Fruit fly (Drosophila melanogaster) whole organism: ENCODE results near the gene CheA84a.
A peak's percentile ranks its signal among the peaks of the same experiment; 100 is the strongest.

Experiments used
- CG8478 ChIP-seq: fragments of >200 bp; optimal IDR thresholded peaks from 2 replicates; lab custom pipeline; 2018; ENCODE audit warnings: inconsistent platforms
- Dll ChIP-seq: fragments of >200 bp; optimal IDR thresholded peaks from 2 replicates; lab custom pipeline; 2017
- EcR ChIP-seq, 2 experiments: fragments of >200 bp; optimal IDR thresholded peaks; 2 replicates each; lab custom pipeline; 2017; ENCODE audit warnings: missing biosample characterization in 2 of 2, missing genetic modification characterization in 2 of 2, missing genetic modification reagents in 2 of 2
- pan ChIP-seq: fragments of >200 bp; optimal IDR thresholded peaks from 2 replicates; lab custom pipeline; 2017
- psq ChIP-seq: fragments of >200 bp; optimal IDR thresholded peaks from 2 replicates; lab custom pipeline; 2017
- usp ChIP-seq: fragments of >200 bp; optimal IDR thresholded peaks from 2 replicates; lab custom pipeline; 2017; ENCODE audit warnings: missing biosample characterization, missing genetic modification characterization, mixed read lengths

CheA84a gene

DNA sequence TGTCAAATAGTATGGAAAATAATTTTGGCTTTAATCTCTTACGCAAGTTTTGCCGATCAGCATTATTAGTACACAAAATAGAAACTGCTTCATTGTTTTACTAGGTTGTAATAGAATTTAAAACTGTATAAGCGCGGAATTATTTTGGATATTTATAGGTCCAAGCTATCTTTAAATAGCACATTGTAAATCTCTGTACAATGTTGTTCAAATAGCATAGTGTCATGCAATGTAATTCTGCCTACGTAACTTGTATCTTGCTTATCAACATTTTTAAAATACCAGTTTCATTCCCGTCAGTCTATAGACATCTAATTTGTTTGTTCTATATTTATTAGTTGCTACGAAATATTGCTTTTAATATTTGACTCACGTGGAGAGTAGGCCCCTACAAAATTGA, at the start of gene CheA84a:
TSS of gene CheA84a (minus strand) at position 101 of the 400 bp plus-strand sequence.
- TF ChIP-seq EcR (GFP tag; optimal IDR thresholded peaks at IDR 0.05; lab: Kevin White, UChicago) (no peak), CG8478 (lab: Kevin White, UChicago) (no peak), pan (lab: Kevin White, UChicago) (no peak), Dll (lab: Kevin White, UChicago) (no peak), psq (no peak), usp (GFP tag; lab: Kevin White, UChicago) (no peak)

- no peak for TF ChIP-seq Dll (lab: Kevin White, UChicago)
- TF ChIP-seq usp (GFP tag; lab: Kevin White, UChicago) = no peak
- TF ChIP-seq psq = no peak
- no peak for TF ChIP-seq pan (lab: Kevin White, UChicago)
- TF ChIP-seq CG8478 (lab: Kevin White, UChicago) = no peak
- TF ChIP-seq EcR (GFP tag; optimal IDR thresholded peaks at IDR 0.05; lab: Kevin White, UChicago) = no peak
Measured at dm6 chr3R:8254347-8254746, 49.7 kb upstream of the CheA84a start.

- TF ChIP-seq psq = no peak
- no peak for TF ChIP-seq pan (lab: Kevin White, UChicago)
- TF ChIP-seq usp (GFP tag; lab: Kevin White, UChicago) = no peak
- TF ChIP-seq EcR (GFP tag; optimal IDR thresholded peaks at IDR 0.05; lab: Kevin White, UChicago) = no peak
- no peak for TF ChIP-seq CG8478 (lab: Kevin White, UChicago)
- no peak for TF ChIP-seq Dll (lab: Kevin White, UChicago)
Measured at dm6 chr3R:8251532-8251931, 46.9 kb upstream of the CheA84a start.

dm6 chr3R:8250166-8250733, 45.6 kb upstream of the CheA84a start, which contains the start of gene mtg:
TSS of gene mtg (plus strand) at chr3R:8250497.
- TF ChIP-seq EcR (GFP tag; optimal IDR thresholded peaks at IDR 0.05; lab: Kevin White, UChicago) (no peak), pan (lab: Kevin White, UChicago) (no peak), Dll (lab: Kevin White, UChicago) (no peak), psq (no peak), usp (GFP tag; lab: Kevin White, UChicago) (no peak), CG8478 (lab: Kevin White, UChicago) (no peak)

dm6 chr3R:8248138-8248537, 43.5 kb upstream of the CheA84a start, which contains the start of gene CG15864:
TSS of gene CG15864 (plus strand) at chr3R:8248438.
- TF ChIP-seq psq = no peak
- TF ChIP-seq pan (lab: Kevin White, UChicago) = no peak
- TF ChIP-seq CG8478 (lab: Kevin White, UChicago) = no peak
- no peak for TF ChIP-seq EcR (GFP tag; optimal IDR thresholded peaks at IDR 0.05; lab: Kevin White, UChicago)
- TF ChIP-seq usp (GFP tag; lab: Kevin White, UChicago) = no peak
- no peak for TF ChIP-seq Dll (lab: Kevin White, UChicago)

DNA sequence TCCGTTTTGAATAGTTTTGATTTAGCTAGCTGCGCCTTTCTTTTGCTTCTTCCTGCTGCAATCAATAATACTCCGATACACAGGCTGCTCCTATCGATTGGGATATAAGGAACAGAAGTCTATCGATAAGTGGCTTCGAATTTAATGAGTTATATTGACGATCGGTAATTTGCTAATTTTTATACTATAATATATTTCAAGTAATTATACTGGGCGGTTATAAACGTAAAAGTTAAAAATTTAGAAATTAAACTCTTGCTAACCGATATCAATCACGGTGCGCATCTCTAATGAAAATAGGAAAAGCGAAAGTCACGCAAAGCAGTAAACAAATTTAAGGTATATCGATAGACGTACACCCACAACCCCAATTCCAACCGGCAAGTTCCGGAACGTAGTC, 39.1 kb upstream of the CheA84a start, which contains the start of the genes CG9636, CG18749 and CG33722:
TSS of gene CG9636 (minus strand) at position 73 of the 400 bp plus-strand sequence.
TSS of gene CG18749 (plus strand) at position 336 of the 400 bp plus-strand sequence.
TSS of gene CG33722 (plus strand) at position 336 of the 400 bp plus-strand sequence.
- no peak for TF ChIP-seq CG8478 (lab: Kevin White, UChicago)
- TF ChIP-seq pan (lab: Kevin White, UChicago) = no peak
- no peak for TF ChIP-seq EcR (GFP tag; optimal IDR thresholded peaks at IDR 0.05; lab: Kevin White, UChicago)
- no peak for TF ChIP-seq usp (GFP tag; lab: Kevin White, UChicago)
- no peak for TF ChIP-seq psq
- no peak for TF ChIP-seq Dll (lab: Kevin White, UChicago)

DNA sequence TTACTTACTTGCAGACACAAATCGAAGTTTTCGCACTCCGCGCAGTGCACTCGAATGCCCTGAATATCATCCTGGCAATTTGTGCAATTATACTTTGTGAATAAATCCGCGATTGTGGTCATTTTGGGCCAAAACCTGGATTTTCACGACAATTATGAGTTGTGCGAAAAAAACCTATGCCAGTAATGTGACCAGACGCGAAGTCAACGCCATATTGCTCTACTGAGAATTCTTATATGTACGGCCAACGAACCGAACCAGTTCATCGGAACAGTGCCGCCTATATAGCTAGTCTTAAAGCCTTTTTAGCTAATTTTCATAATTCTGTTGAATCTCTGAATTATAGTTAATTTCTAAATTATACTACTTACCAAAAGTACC, 35.7 kb upstream of the CheA84a start, which contains the start of gene Ada2b:
TSS of gene Ada2b (minus strand) at position 214 of the 381 bp plus-strand sequence.
- TF ChIP-seq Dll (lab: Kevin White, UChicago) (no peak), usp (GFP tag; lab: Kevin White, UChicago) (no peak), EcR (GFP tag; optimal IDR thresholded peaks at IDR 0.05; lab: Kevin White, UChicago) (no peak), psq (no peak), pan (lab: Kevin White, UChicago) (no peak), CG8478 (lab: Kevin White, UChicago) (no peak)

DNA sequence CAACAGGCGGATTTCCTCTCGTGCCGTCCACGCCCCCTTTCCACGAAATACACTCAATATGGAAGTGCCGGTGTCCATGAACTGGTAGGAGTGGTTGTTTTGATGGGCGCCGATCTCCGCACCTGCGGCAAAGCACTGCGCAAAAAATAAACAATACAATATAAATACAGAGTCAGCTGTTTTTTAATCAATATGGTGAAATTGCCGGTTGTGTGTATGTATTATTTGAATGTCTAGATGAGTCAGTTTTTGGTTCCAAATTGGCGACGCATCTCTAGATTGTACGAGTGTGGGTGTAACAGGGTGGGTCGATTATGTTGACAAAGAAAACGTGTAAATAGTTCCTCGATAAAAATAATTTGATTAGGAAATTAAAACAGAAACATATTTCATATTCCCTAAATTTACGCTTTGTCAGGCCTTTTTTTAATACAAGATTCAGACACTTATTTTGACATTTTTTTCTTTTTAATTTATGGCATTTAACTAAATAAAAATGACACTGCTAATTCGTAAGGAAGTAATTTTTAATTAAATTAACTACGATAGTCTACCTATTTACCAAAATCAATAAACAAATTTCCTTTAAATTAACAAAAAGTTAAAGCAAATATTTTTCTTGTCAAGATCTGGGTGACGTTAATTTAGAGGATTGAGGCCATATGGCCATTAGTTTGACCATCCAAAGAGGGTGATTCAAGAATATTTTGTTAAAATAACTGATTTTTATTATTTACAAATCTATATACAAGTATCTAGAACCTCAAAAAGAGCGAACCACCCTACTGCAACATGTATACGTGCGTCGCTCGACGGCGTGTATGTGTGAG, 35.1 kb upstream of the CheA84a start:
- TF ChIP-seq usp (GFP tag; lab: Kevin White, UChicago) (no peak), pan (lab: Kevin White, UChicago) (no peak), CG8478 (lab: Kevin White, UChicago) (no peak), psq (no peak), EcR (GFP tag; optimal IDR thresholded peaks at IDR 0.05; lab: Kevin White, UChicago) (no peak), Dll (lab: Kevin White, UChicago) (no peak)

DNA sequence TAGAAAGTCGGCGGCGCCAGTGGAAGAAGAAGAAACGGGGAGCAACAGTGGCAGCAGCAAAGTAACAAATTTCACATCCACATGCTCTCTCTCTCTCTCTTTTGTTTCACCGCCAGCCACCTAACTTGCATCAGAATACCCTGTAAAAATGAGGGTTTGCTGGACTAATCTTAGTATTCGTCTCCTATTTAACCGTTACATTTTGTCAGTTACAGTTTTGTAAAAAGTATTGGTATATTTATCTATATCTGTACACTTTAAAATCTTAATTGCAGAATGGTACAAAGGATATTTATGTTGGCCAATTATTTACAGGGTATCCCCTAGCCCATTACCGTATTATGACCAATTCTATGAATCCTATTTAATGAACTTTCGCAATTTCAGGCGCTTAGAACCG, 29.2 kb upstream of the CheA84a start:
- TF ChIP-seq EcR (GFP tag; optimal IDR thresholded peaks at IDR 0.05; lab: Kevin White, UChicago) (no peak), CG8478 (lab: Kevin White, UChicago) (no peak), pan (lab: Kevin White, UChicago) (peak; percentile 51)

DNA sequence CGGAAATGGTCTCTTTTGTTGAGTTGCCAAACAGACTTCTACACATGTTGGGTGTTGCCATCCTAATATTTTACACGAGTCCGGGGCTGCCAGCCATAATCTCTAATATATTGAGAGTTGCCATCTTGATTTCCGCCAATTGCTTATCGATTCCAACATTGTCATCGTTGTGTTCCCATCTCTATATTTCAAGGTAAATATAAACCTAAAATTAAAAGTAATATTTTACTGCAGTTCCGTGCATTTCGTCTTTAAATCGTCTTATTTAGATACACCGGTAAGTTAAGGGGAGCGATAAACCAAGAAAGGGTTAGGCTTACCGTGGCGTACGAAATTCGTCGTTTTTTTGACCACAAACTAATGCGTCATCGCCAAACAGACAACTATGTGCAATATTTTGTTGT, 28.7 kb upstream of the CheA84a start, which contains the start of gene PolI:
TSS of gene PolI (plus strand) at position 138 of the 404 bp plus-strand sequence.
- TF ChIP-seq usp (GFP tag; lab: Kevin White, UChicago) = no peak
- TF ChIP-seq psq = no peak
- TF ChIP-seq EcR (GFP tag; optimal IDR thresholded peaks at IDR 0.05; lab: Kevin White, UChicago) = no peak
- TF ChIP-seq CG8478 (lab: Kevin White, UChicago) = no peak
- TF ChIP-seq pan (lab: Kevin White, UChicago) = no peak
- no peak for TF ChIP-seq Dll (lab: Kevin White, UChicago)

dm6 chr3R:8227344-8227743, 22.7 kb upstream of the CheA84a start:
- TF ChIP-seq EcR (GFP tag; optimal IDR thresholded peaks at IDR 0.05; lab: Kevin White, UChicago) = no peak
- TF ChIP-seq usp (GFP tag; lab: Kevin White, UChicago) = no peak
